Fruit fly (Drosophila melanogaster) whole organism, embryonic: ENCODE results near the gene CG42820.
A peak's percentile ranks its signal among the peaks of the same experiment; 100 is the strongest.

Experiments used
- C15 ChIP-seq: fragments of 200-800 bp; sonication (Bioruptor generic); IDR thresholded peaks from 3 replicates; pipeline ENCODE4 v1.3.6; 2022; ENCODE audit warnings: missing biosample characterization, missing genetic modification characterization
- CG1024 ChIP-seq: fragments of 200-800 bp; sonication (Bioruptor generic); IDR thresholded peaks from 2 replicates; pipeline ENCODE4 v1.3.6; 2022; ENCODE audit warnings: missing biosample characterization, missing genetic modification characterization
- CG10565 ChIP-seq: fragments of 200-800 bp; sonication (Bioruptor generic); optimal IDR thresholded peaks from 3 replicates; lab custom pipeline; 2016; ENCODE audit warnings: missing biosample characterization, mild to moderate bottlenecking, missing genetic modification characterization
- CG13296 ChIP-seq: fragments of 200-800 bp; sonication (Bioruptor generic); optimal IDR thresholded peaks from 3 replicates; lab custom pipeline; 2018; ENCODE audit warnings: missing biosample characterization, mild to moderate bottlenecking, missing genetic modification characterization
- CG14050 ChIP-seq: fragments of 200-800 bp; sonication (Bioruptor generic); IDR thresholded peaks from 3 replicates; pipeline ENCODE4 v1.3.6; 2022; ENCODE audit warnings: missing biosample characterization, missing genetic modification characterization
- CG16779 ChIP-seq: fragments of 200-800 bp; sonication (Bioruptor generic); IDR thresholded peaks from 2 replicates; pipeline ENCODE4 v1.3.6; 2022; ENCODE audit warnings: missing biosample characterization, missing genetic modification characterization
- CG16815 ChIP-seq: fragments of 200-800 bp; sonication (Bioruptor generic); optimal IDR thresholded peaks from 3 replicates; lab custom pipeline; 2017; ENCODE audit warnings: missing biosample characterization, mild to moderate bottlenecking, missing genetic modification characterization
- CG17186 ChIP-seq: fragments of 200-800 bp; sonication (Bioruptor generic); optimal IDR thresholded peaks from 3 replicates; lab custom pipeline; 2017; ENCODE audit warnings: missing biosample characterization, missing genetic modification reagents, missing genetic modification characterization
- CG18619 ChIP-seq: fragments of 200-800 bp; sonication (Bioruptor generic); optimal IDR thresholded peaks from 3 replicates; lab custom pipeline; 2017; ENCODE audit warnings: missing biosample characterization, mild to moderate bottlenecking, missing genetic modification characterization
- CG2129 ChIP-seq: fragments of 200-800 bp; sonication (Bioruptor generic); IDR thresholded peaks from 2 replicates; pipeline ENCODE4 v1.3.6; 2022; ENCODE audit warnings: missing biosample characterization, missing genetic modification characterization; ENCODE audit not compliant: partially characterized antibody
- CG2202 ChIP-seq: fragments of 200-800 bp; sonication (Bioruptor generic); optimal IDR thresholded peaks from 2 replicates; lab custom pipeline; 2018; ENCODE audit warnings: missing biosample characterization, mild to moderate bottlenecking, missing genetic modification characterization
- CG2875 ChIP-seq: fragments of 200-800 bp; sonication (Bioruptor generic); optimal IDR thresholded peaks from 2 replicates; lab custom pipeline; 2017; ENCODE audit warnings: missing biosample characterization, mild to moderate bottlenecking, missing genetic modification characterization, missing genetic modification reagents
- CG3995 ChIP-seq: fragments of 200-800 bp; sonication (Bioruptor generic); optimal IDR thresholded peaks from 3 replicates; lab custom pipeline; 2016; ENCODE audit warnings: missing biosample characterization, missing genetic modification characterization
- CG6175 ChIP-seq: fragments of 200-800 bp; sonication (Bioruptor generic); IDR thresholded peaks from 3 replicates; pipeline ENCODE4 v1.3.6; 2022; ENCODE audit warnings: missing biosample characterization, missing genetic modification characterization
- CG6683 ChIP-seq: fragments of 200-800 bp; sonication (Bioruptor generic); optimal IDR thresholded peaks from 2 replicates; lab custom pipeline; 2017; ENCODE audit warnings: missing biosample characterization, mild to moderate bottlenecking, missing genetic modification characterization, missing genetic modification reagents
- CrebB ChIP-seq: fragments of 200-800 bp; sonication (Bioruptor generic); optimal IDR thresholded peaks from 3 replicates; lab custom pipeline; 2018; ENCODE audit warnings: missing biosample characterization, mild to moderate bottlenecking, missing genetic modification characterization
- Dek ChIP-seq: fragments of 200-800 bp; sonication (Bioruptor generic); optimal IDR thresholded peaks from 3 replicates; lab custom pipeline; 2019; ENCODE audit warnings: missing biosample characterization, mild to moderate bottlenecking, missing genetic modification characterization, moderate library complexity
- Dip3 ChIP-seq: fragments of 200-800 bp; sonication (Bioruptor generic); optimal IDR thresholded peaks from 3 replicates; lab custom pipeline; 2016; ENCODE audit warnings: missing biosample characterization, missing genetic modification characterization
- Dll ChIP-seq: fragments of 200-800 bp; sonication (Bioruptor generic); IDR thresholded peaks from 4 replicates; pipeline ENCODE4 v1.3.6; 2022; ENCODE audit warnings: missing biosample characterization, missing genetic modification characterization; ENCODE audit not compliant: partially characterized antibody
- Doc3 ChIP-seq: fragments of 200-800 bp; sonication (Bioruptor generic); IDR thresholded peaks from 3 replicates; pipeline ENCODE4 v1.3.6; 2022; ENCODE audit warnings: missing biosample characterization, missing genetic modification characterization; ENCODE audit not compliant: partially characterized antibody
- Ets65A ChIP-seq: fragments of 200-800 bp; sonication (Bioruptor generic); peaks from one replicate; lab custom pipeline; 2016; ENCODE audit warnings: missing biosample characterization, missing genetic modification characterization
- Fer2 ChIP-seq: fragments of 200-800 bp; sonication (Bioruptor generic); optimal IDR thresholded peaks from 2 replicates; lab custom pipeline; 2018; ENCODE audit warnings: missing biosample characterization, mild to moderate bottlenecking, missing genetic modification characterization, moderate library complexity
- Gsc ChIP-seq: fragments of 200-800 bp; sonication (Bioruptor generic); IDR thresholded peaks from 2 replicates; pipeline ENCODE4 v1.3.6; 2022; ENCODE audit warnings: missing biosample characterization, missing genetic modification characterization
- Hr3 ChIP-seq: fragments of 200-800 bp; sonication (Bioruptor generic); optimal IDR thresholded peaks from 3 replicates; lab custom pipeline; 2016; ENCODE audit warnings: missing biosample characterization, missing genetic modification characterization
- Jarid2 ChIP-seq: fragments of 200-800 bp; sonication (Bioruptor generic); optimal IDR thresholded peaks from 3 replicates; lab custom pipeline; 2017; ENCODE audit warnings: mild to moderate bottlenecking, missing biosample characterization, missing genetic modification reagents, missing genetic modification characterization
- MESR4 ChIP-seq: fragments of 200-800 bp; sonication (Bioruptor generic); optimal IDR thresholded peaks from 2 replicates; lab custom pipeline; 2018; ENCODE audit warnings: missing biosample characterization, mild to moderate bottlenecking, missing genetic modification characterization, moderate library complexity
- Oaz ChIP-seq: fragments of 200-800 bp; sonication (Bioruptor generic); IDR thresholded peaks from 2 replicates; pipeline ENCODE4 v1.3.6; 2022; ENCODE audit warnings: missing biosample characterization, missing genetic modification characterization
- bcd ChIP-seq: fragments of 200-800 bp; sonication (Bioruptor generic); optimal IDR thresholded peaks from 2 replicates; lab custom pipeline; 2017; ENCODE audit warnings: missing biosample characterization, mild to moderate bottlenecking, missing genetic modification characterization
- bsh ChIP-seq, 2 experiments: fragments of 200-800 bp; sonication (Bioruptor generic); optimal IDR thresholded peaks; 2 replicates each; lab custom pipeline; 2017 to 2018; ENCODE audit warnings: mild to moderate bottlenecking in 2 of 2, missing biosample characterization in 2 of 2, missing genetic modification characterization in 2 of 2, moderate library complexity in 1 of 2
- cg ChIP-seq: fragments of 200-800 bp; sonication (Bioruptor generic); optimal IDR thresholded peaks from 3 replicates; lab custom pipeline; 2019; ENCODE audit warnings: missing biosample characterization, mild to moderate bottlenecking, missing genetic modification characterization, moderate library complexity
- chn ChIP-seq: fragments of 200-800 bp; sonication (Bioruptor generic); optimal IDR thresholded peaks from 2 replicates; lab custom pipeline; 2016; ENCODE audit warnings: missing biosample characterization, missing genetic modification characterization
- ci ChIP-seq: fragments of 200-800 bp; sonication (Bioruptor generic); IDR thresholded peaks from 3 replicates; pipeline ENCODE4 v1.3.6; 2022; ENCODE audit warnings: missing biosample characterization, missing genetic modification characterization
- crol ChIP-seq: fragments of 200-800 bp; sonication (Bioruptor generic); IDR thresholded peaks from 2 replicates; pipeline ENCODE4 v1.3.6; 2022; ENCODE audit warnings: missing biosample characterization, missing genetic modification characterization
- cwo ChIP-seq: fragments of 200-800 bp; sonication (Bioruptor generic); optimal IDR thresholded peaks from 3 replicates; lab custom pipeline; 2017; ENCODE audit warnings: missing biosample characterization, missing genetic modification characterization, mild to moderate bottlenecking, moderate library complexity, missing genetic modification reagents
- danr ChIP-seq: fragments of 200-800 bp; sonication (Bioruptor generic); IDR thresholded peaks from 2 replicates; pipeline ENCODE4 v1.3.6; 2022; ENCODE audit warnings: missing biosample characterization, missing genetic modification characterization
- emc ChIP-seq: fragments of 200-800 bp; sonication (Bioruptor generic); optimal IDR thresholded peaks from 2 replicates; lab custom pipeline; 2016; ENCODE audit warnings: missing biosample characterization, missing genetic modification characterization
- exex ChIP-seq: fragments of 200-800 bp; sonication (Bioruptor generic); optimal IDR thresholded peaks from 4 replicates; lab custom pipeline; 2018; ENCODE audit warnings: missing biosample characterization, mild to moderate bottlenecking, missing genetic modification characterization, moderate library complexity
- ftz-f1 ChIP-seq: fragments of 200-800 bp; sonication (Bioruptor generic); optimal IDR thresholded peaks from 2 replicates; lab custom pipeline; 2016; ENCODE audit warnings: missing biosample characterization, missing genetic modification characterization
- gt ChIP-seq: fragments of 200-800 bp; sonication (Bioruptor generic); IDR thresholded peaks from 2 replicates; pipeline ENCODE4 v1.3.6; 2022; ENCODE audit warnings: missing biosample characterization, missing genetic modification characterization
- ham ChIP-seq: fragments of 200-800 bp; sonication (Bioruptor generic); IDR thresholded peaks from 2 replicates; pipeline ENCODE4 v1.3.6; 2022; ENCODE audit warnings: missing biosample characterization, missing genetic modification characterization
- hbn ChIP-seq: fragments of 200-800 bp; sonication (Bioruptor generic); IDR thresholded peaks from 2 replicates; pipeline ENCODE4 v1.3.6; 2022; ENCODE audit warnings: missing biosample characterization, missing genetic modification characterization; ENCODE audit not compliant: partially characterized antibody
- her ChIP-seq: fragments of 200-800 bp; sonication (Bioruptor generic); optimal IDR thresholded peaks from 2 replicates; lab custom pipeline; 2016; ENCODE audit warnings: missing biosample characterization, missing genetic modification characterization
- hth ChIP-seq: fragments of >200 bp; optimal IDR thresholded peaks from 2 replicates; lab custom pipeline; 2017; ENCODE audit warnings: inconsistent platforms
- odd ChIP-seq: fragments of 200-800 bp; sonication (Bioruptor generic); optimal IDR thresholded peaks from 2 replicates; lab custom pipeline; 2017; ENCODE audit warnings: missing biosample characterization, mild to moderate bottlenecking, missing genetic modification characterization
- pan ChIP-seq, 4 experiments: fragments of >200 bp in 3 of 4; fragments of 200-800 bp in 1 of 4; sonication (Bioruptor generic) in 1 of 4; optimal IDR thresholded peaks in 3 of 4; IDR thresholded peaks in 1 of 4; 2 replicates each; pipeline versions ENCODE4 v1.3.6 to Lab custom; 2017 to 2022; ENCODE audit warnings: missing biosample characterization in 2 of 4, missing genetic modification characterization in 2 of 4, mixed read lengths in 1 of 4
- peb ChIP-seq: fragments of 200-800 bp; sonication (Bioruptor generic); IDR thresholded peaks from 2 replicates; pipeline ENCODE4 v1.3.6; 2022; ENCODE audit warnings: missing biosample characterization, missing genetic modification characterization
- slp2 ChIP-seq: fragments of 200-800 bp; sonication (Bioruptor generic); optimal IDR thresholded peaks from 2 replicates; lab custom pipeline; 2016; ENCODE audit warnings: missing biosample characterization, missing genetic modification characterization
- tll ChIP-seq, 2 experiments: fragments of 200-800 bp in 1 of 2; fragments of >200 bp in 1 of 2; sonication (Bioruptor generic) in 1 of 2; optimal IDR thresholded peaks; 2 replicates each; lab custom pipeline; 2017 to 2019; ENCODE audit warnings: missing biosample characterization in 2 of 2, missing genetic modification characterization in 2 of 2, mild to moderate bottlenecking in 1 of 2, moderate library complexity in 1 of 2
- zfh1 ChIP-seq: fragments of 200-800 bp; sonication (Bioruptor generic); IDR thresholded peaks from 3 replicates; pipeline ENCODE4 v1.3.6; 2022; ENCODE audit warnings: missing biosample characterization, missing genetic modification characterization

CG42820 gene

DNA sequence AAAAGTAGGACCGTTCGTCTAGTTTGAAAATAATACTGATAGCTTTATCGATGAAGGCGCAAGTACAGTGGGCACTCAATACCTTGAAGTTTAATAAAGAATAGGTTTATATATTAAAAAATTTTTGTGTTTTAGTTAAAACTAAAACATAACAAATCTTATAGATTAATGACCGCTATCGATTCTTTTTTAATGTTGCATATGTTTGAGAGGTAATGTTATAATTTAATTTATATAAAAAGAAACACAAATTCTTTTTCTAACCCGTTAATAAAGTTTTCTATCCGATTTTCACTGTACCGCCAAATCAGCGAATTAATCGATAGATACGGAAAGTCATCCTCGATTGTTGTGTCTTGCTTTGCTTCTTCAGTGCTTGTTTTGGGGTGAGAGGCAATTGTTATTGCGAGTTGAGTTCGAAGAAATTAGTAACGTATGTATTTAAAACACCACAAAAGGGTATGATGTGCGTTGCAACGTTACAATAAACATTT lies 8.0 kb downstream of the CG42820 start, which contains the start of the genes Dad1 and CG13384 (continued):
- TF ChIP-seq Dip3 (GFP tag; lab: Kevin White, UChicago): peak; percentile 67
- TF ChIP-seq ci (GFP tag; lab: Robert Waterston, UW): 0 out of 3 replicates have a peak, but pooled peaks have one; percentile 48
- no peak for TF ChIP-seq emc (GFP tag; lab: Kevin White, UChicago)
- peak; percentile 47 for TF ChIP-seq Gsc
- no peak for TF ChIP-seq cg (GFP tag; lab: Kevin White, UChicago)
- peak; percentile 68 for TF ChIP-seq chn (GFP tag; lab: Kevin White, UChicago)
- TF ChIP-seq Oaz (GFP tag; lab: Robert Waterston, UW): peak; percentile 74
- TF ChIP-seq cwo (GFP tag; lab: Kevin White, UChicago): peak; percentile 90
- peak; percentile 92 for TF ChIP-seq CG16815 (GFP tag; lab: Kevin White, UChicago)
- TF ChIP-seq Dek: peak; percentile 96
- TF ChIP-seq pan (optimal IDR thresholded peaks at IDR 0.05; lab: Kevin White, UChicago): no peak
- TF ChIP-seq pan (GFP tag; optimal IDR thresholded peaks at IDR 0.05 in 1 of 2, IDR thresholded peaks at IDR 0.05 in 1 of 2): peak in 1 of 2 experiments; percentile 93
- TF ChIP-seq CG2202: peak; percentile 81
- TF ChIP-seq CG2875 (GFP tag; lab: Kevin White, UChicago): peak; percentile 66
- TF ChIP-seq CG1024 (GFP tag; lab: Robert Waterston, UW): peak; percentile 60; the same call in 1 of the 2 replicates
- peak in 1 of 2 experiments; percentile 50 for TF ChIP-seq tll (GFP tag; optimal IDR thresholded peaks at IDR 0.05; lab: Kevin White, UChicago)
- TF ChIP-seq CG18619: peak; percentile 93
- peak; percentile 83 for TF ChIP-seq CrebB (tag; lab: Kevin White, UChicago)
- peak; percentile 26 for TF ChIP-seq her
- peak; percentile 77 for TF ChIP-seq gt
- TF ChIP-seq CG17186 (GFP tag; lab: Kevin White, UChicago): peak; percentile 59
- TF ChIP-seq Ets65A (GFP tag; lab: Kevin White, UChicago): peak; percentile 93
- peak; percentile 92 for TF ChIP-seq bcd (GFP tag; lab: Kevin White, UChicago)
- TF ChIP-seq CG6683 (GFP tag; lab: Kevin White, UChicago): peak; percentile 86
- TF ChIP-seq CG2129 (GFP tag; lab: Robert Waterston, UW): peak; percentile 13; the same call in 1 of the 2 replicates
- no peak; the same call in 1 of the 2 replicates for TF ChIP-seq hbn (GFP tag; lab: Robert Waterston, UW)
- peak; percentile 68; the same call in 1 of the 3 replicates for TF ChIP-seq C15
- 0 out of 2 replicates have a peak, but pooled peaks have one; percentile 19 for TF ChIP-seq CG16779 (GFP tag; lab: Robert Waterston, UW)
- peak; percentile 74; the same call in 1 of the 2 replicates for TF ChIP-seq ham (GFP tag; lab: Robert Waterston, UW)
- TF ChIP-seq Fer2 (tag; lab: Kevin White, UChicago): peak; percentile 94
- no peak for TF ChIP-seq MESR4 (GFP tag; lab: Kevin White, UChicago)
- TF ChIP-seq peb: peak; percentile 85
- TF ChIP-seq Hr3: peak; percentile 92
- TF ChIP-seq ftz-f1 (GFP tag; lab: Kevin White, UChicago): no peak
- TF ChIP-seq CG6175 (GFP tag; lab: Robert Waterston, UW): peak; percentile 80; the same call in 2 of the 3 replicates
- peak; percentile 69 for TF ChIP-seq Jarid2 (GFP tag; lab: Kevin White, UChicago)
- TF ChIP-seq danr (GFP tag; lab: Robert Waterston, UW): peak; percentile 89
- TF ChIP-seq CG3995 (GFP tag; lab: Kevin White, UChicago): peak; percentile 43
- no peak for TF ChIP-seq slp2
- TF ChIP-seq CG13296: peak; percentile 96
- TF ChIP-seq bsh (GFP tag; optimal IDR thresholded peaks at IDR 0.05; lab: Kevin White, UChicago): peak in 1 of 2 experiments; percentile 90
- TF ChIP-seq odd: peak; percentile 87
- TF ChIP-seq Doc3: peak; percentile 32; the same call in 1 of the 3 replicates
- no peak for TF ChIP-seq hth (lab: Kevin White, UChicago)
- TF ChIP-seq CG10565 (GFP tag; lab: Kevin White, UChicago): peak; percentile 38
- peak; percentile 14; the same call in 1 of the 2 replicates for TF ChIP-seq crol
- TF ChIP-seq Dll (GFP tag; lab: Robert Waterston, UW): peak; percentile 68; the same call in 3 of the 4 replicates
- TF ChIP-seq exex (tag; lab: Kevin White, UChicago): peak; percentile 90
- TF ChIP-seq zfh1 (GFP tag; lab: Robert Waterston, UW): peak; percentile 85
- TF ChIP-seq CG14050: peak; percentile 79
